Fruit fly (Drosophila melanogaster) whole organism, embryonic: Measurements from ENCODE around the gene lobo.

Experiments used
- Antp ChIP-seq: fragments of 200-800 bp; sonication (Bioruptor generic); optimal IDR thresholded peaks from 3 replicates; lab custom pipeline; 2016; ENCODE audit warnings: missing biosample characterization, missing genetic modification characterization
- C15 ChIP-seq: fragments of 200-800 bp; sonication (Bioruptor generic); IDR thresholded peaks from 3 replicates; pipeline ENCODE4 v1.3.6; 2022; ENCODE audit warnings: missing biosample characterization, missing genetic modification characterization
- CG10462 ChIP-seq: fragments of 200-800 bp; sonication (Bioruptor generic); optimal IDR thresholded peaks from 2 replicates; lab custom pipeline; 2016; ENCODE audit warnings: missing biosample characterization, missing genetic modification characterization
- CG11093 ChIP-seq: fragments of 200-800 bp; sonication (Bioruptor generic); IDR thresholded peaks from 3 replicates; pipeline ENCODE4 v1.3.6; 2022; ENCODE audit warnings: missing biosample characterization, missing genetic modification characterization
- CG12219 ChIP-seq: fragments of 200-800 bp; sonication (Bioruptor generic); optimal IDR thresholded peaks from 3 replicates; lab custom pipeline; 2018; ENCODE audit warnings: missing biosample characterization, mild to moderate bottlenecking, missing genetic modification characterization
- CG3407 ChIP-seq: fragments of 200-800 bp; sonication (Bioruptor generic); optimal IDR thresholded peaks from 2 replicates; lab custom pipeline; 2018; ENCODE audit warnings: missing biosample characterization, mild to moderate bottlenecking, missing genetic modification characterization
- Dll ChIP-seq: fragments of 200-800 bp; sonication (Bioruptor generic); IDR thresholded peaks from 4 replicates; pipeline ENCODE4 v1.3.6; 2022; ENCODE audit warnings: missing biosample characterization, missing genetic modification characterization; ENCODE audit not compliant: partially characterized antibody
- Fer3 ChIP-seq: fragments of 200-800 bp; sonication (Bioruptor generic); optimal IDR thresholded peaks from 2 replicates; lab custom pipeline; 2018; ENCODE audit warnings: missing biosample characterization, mild to moderate bottlenecking, missing genetic modification characterization, moderate library complexity
- MBD-R2 ChIP-seq: fragments of 200-800 bp; sonication (Bioruptor generic); IDR thresholded peaks from 2 replicates; pipeline ENCODE4 v1.3.6; 2022; ENCODE audit warnings: missing biosample characterization, missing genetic modification characterization
- kni ChIP-seq: fragments of 200-800 bp; sonication (Bioruptor generic); optimal IDR thresholded peaks from 3 replicates; lab custom pipeline; 2017; ENCODE audit warnings: mild to moderate bottlenecking, missing biosample characterization, missing genetic modification reagents, missing genetic modification characterization
- rib ChIP-seq: fragments of 200-800 bp; sonication (Bioruptor generic); IDR thresholded peaks from 2 replicates; pipeline ENCODE4 v1.3.6; 2022; ENCODE audit warnings: missing biosample characterization, missing genetic modification characterization
- run ChIP-seq: fragments of 200-800 bp; sonication (Bioruptor generic); optimal IDR thresholded peaks from 3 replicates; lab custom pipeline; 2018; ENCODE audit warnings: missing biosample characterization, mild to moderate bottlenecking, missing genetic modification characterization

- no peak for TF ChIP-seq Dll
- TF ChIP-seq CG10462 (GFP tag; lab: Kevin White, UChicago), result no peak
- TF ChIP-seq MBD-R2, result no peak
- no peak for TF ChIP-seq CG11093 (GFP tag; lab: Robert Waterston, UW)
- no peak for TF ChIP-seq CG12219 (GFP tag; lab: Kevin White, UChicago)
- no peak for TF ChIP-seq CG3407 (GFP tag; lab: Kevin White, UChicago)
- TF ChIP-seq C15 (GFP tag; lab: Robert Waterston, UW), result no peak
- no peak for TF ChIP-seq Fer3 (tag; lab: Kevin White, UChicago)
- no peak for TF ChIP-seq run
- TF ChIP-seq Antp (GFP tag; lab: Kevin White, UChicago), result no peak
- no peak for TF ChIP-seq rib (GFP tag; lab: Robert Waterston, UW)
- TF ChIP-seq kni (GFP tag; lab: Kevin White, UChicago), result no peak
Observed at dm6 chr3R:25176517-25176916, 17.1 kb downstream of the lobo start.
